Fruit fly (Drosophila melanogaster) whole organism, adult: ENCODE measurements around the gene CG31468.

ENCODE experiments used
- pad ChIP-seq: fragments of 200-800 bp; sonication (Bioruptor generic); optimal IDR thresholded peaks from 3 replicates; lab custom pipeline; 2017; ENCODE audit warnings: missing biosample characterization, missing genetic modification characterization, mild to moderate bottlenecking, moderate library complexity, missing genetic modification reagents
- tj ChIP-seq: fragments of 200-800 bp; sonication (Bioruptor generic); optimal IDR thresholded peaks from 3 replicates; lab custom pipeline; 2017; ENCODE audit warnings: missing biosample characterization, mild to moderate bottlenecking, missing genetic modification characterization, moderate library complexity
- toe ChIP-seq: fragments of 200-800 bp; sonication (Bioruptor generic); optimal IDR thresholded peaks from 2 replicates; lab custom pipeline; 2016; ENCODE audit warnings: missing biosample characterization, missing genetic modification characterization

DNA sequence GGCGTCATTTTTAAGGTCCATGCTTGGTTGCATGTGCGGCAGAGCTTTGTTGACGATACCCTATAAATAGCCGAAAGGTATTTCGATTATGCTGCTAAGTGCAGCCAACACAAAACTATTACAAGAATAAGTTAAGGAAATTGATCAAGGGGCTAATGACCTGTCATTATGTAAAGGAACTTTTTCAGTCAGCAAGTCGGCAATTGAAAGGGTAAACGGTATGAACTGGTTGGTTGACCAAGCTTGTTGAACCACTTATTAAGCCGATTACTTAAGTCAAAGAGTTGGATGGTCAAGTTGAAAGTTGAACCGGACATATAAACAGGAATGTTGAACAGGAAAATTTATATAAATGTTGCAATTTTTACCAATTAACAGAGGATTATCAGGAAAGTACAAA lies 27.1 kb downstream of the CG31468 start:
- no peak for TF ChIP-seq toe (GFP tag; lab: Kevin White, UChicago)
- no peak for TF ChIP-seq tj (GFP tag; lab: Kevin White, UChicago)
- TF ChIP-seq pad (GFP tag; lab: Kevin White, UChicago): no peak
